Worm (Caenorhabditis elegans): ENCODE results near the gene ceh-83.
"Not testable (repeated sequence)": the region's sequence is repeated elsewhere in the genome, so short reads cannot be mapped to it uniquely, and the experiment has no call there.

DNA sequence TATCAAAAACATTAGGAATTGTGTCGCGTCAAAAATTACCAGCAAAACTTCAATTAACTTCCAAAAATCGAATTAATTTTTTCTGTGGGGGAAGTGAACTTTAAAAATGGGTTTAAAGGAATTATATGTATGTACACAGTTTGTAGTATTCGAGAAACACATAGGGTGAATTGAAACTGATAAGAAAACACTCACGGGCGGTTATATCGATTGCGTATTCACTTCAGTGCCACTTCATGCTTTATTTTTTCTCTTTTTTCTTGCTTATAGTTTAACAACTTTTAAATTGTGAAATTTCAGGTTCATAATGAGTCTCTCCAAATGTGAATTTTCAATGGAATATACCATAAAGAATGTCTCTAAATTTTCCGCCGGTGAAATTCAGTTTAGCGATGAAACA is 35.0 kb upstream of the ceh-83 start, which contains the start of gene math-26:
- not testable (repeated sequence) for TF ChIP-seq tab-1 (GFP tag; IDR thresholded peaks at IDR 0.05); cog-1 (tag; optimal IDR thresholded peaks at IDR 0.05); T22C8.4 (GFP tag; IDR thresholded peaks at IDR 0.05); med-1 (GFP tag; optimal IDR thresholded peaks at IDR 0.05; ENCODE audit: insufficient read depth); ztf-23 (GFP tag; IDR thresholded peaks at IDR 0.05)
